Worm (Caenorhabditis elegans): ENCODE results near the gene chil-9.

The chil-9 gene

DNA sequence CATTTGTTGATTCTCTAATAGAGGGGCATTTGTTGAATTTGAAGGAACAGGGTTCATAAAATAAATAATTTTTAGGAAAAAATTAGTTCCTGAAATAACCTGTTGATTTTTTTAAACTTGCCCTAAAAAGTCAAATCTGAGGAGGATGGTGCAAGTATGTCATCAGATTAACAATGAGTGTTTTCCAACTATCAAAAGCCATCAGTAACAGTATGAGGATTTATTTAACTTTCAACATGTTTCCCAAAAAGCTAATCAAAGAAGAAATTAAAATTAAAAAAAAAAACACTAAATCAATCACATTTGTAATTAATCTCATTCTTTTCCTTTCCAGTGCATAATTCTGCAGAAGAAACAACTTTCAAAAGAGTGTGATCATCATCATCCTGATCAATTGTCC, 14.4 kb upstream of the chil-9 start, which contains the start of gene chil-5:
Gene chil-5 (minus strand): TSS at position 101 of the 400 bp plus-strand sequence.
- TF ChIP-seq sma-9 (GFP tag; optimal IDR thresholded peaks at IDR 0.05) (no peak), sma-9 (tag; optimal IDR thresholded peaks at IDR 0.05) (no peak), zag-1 (tag; optimal IDR thresholded peaks at IDR 0.05) (no peak), nhr-11 (tag; optimal IDR thresholded peaks at IDR 0.05) (no peak), crh-2 (tag; optimal IDR thresholded peaks at IDR 0.05) (no peak), unc-62 (GFP tag; optimal IDR thresholded peaks at IDR 0.05) (no peak), ztf-11 (tag; optimal IDR thresholded peaks at IDR 0.05) (no peak), nhr-25 (tag; optimal IDR thresholded peaks at IDR 0.05) (no peak), mbf-1 (tag; optimal IDR thresholded peaks at IDR 0.05) (no peak), elt-1 (tag; optimal IDR thresholded peaks at IDR 0.05) (no peak), fos-1 (tag; optimal IDR thresholded peaks at IDR 0.05) (no peak), unc-39 (tag; optimal IDR thresholded peaks at IDR 0.05) (no peak), mdl-1 (tag; optimal IDR thresholded peaks at IDR 0.05) (no peak)

DNA sequence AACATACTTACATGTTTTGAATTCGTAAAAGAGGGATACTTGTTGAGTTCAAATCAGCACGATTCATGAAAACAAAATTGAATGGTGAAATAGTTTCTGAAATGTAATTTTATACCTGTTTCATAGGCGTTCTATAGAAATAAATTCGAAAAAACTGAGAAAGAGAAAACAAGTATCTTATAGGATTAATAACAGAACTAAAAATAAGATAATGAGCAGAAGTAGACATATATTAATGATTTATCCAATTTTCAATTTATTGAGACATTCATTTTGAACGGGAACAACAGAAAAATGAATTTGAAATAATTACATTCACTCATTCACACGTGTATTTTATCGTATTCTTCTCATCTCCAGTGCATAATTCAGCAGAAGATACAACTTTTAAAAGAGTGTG, 12.7 kb upstream of the chil-9 start, which contains the start of gene chil-6:
Gene chil-6 (minus strand): TSS at position 101 of the 400 bp plus-strand sequence.
- TF ChIP-seq ceh-16 (tag; optimal IDR thresholded peaks at IDR 0.05): no peak

DNA sequence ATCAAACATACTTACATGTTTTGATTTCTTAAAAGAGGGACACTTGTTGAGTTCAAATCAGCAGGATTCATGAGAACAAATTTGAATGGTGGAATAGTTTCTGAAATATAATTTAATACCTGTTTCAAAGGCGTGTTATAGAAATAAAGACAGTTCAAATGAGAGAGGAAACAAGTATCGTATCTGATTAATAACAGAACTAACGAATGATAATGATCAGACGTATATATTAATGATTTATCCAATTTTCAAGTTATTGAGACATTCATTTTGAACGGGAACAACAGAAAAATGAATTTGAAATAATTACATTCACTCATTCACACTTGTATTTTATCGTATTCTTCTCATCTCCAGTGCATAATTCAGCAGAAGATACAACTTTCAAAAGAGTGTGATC, 10.5 kb upstream of the chil-9 start, which contains the start of gene chil-4:
Gene chil-4 (minus strand): TSS at position 101 of the 400 bp plus-strand sequence.
- TF ChIP-seq ztf-1 (GFP tag; conservative IDR thresholded peaks at IDR 0.05): no peak
- TF ChIP-seq aly-2 (tag; optimal IDR thresholded peaks at IDR 0.05): no peak
- TF ChIP-seq ceh-16 (tag; optimal IDR thresholded peaks at IDR 0.05): no peak
- TF ChIP-seq R02D3.7 (tag; optimal IDR thresholded peaks at IDR 0.05): no peak
- TF ChIP-seq elt-1 (tag; optimal IDR thresholded peaks at IDR 0.05): no peak
- no peak for TF ChIP-seq nhr-129 (tag; optimal IDR thresholded peaks at IDR 0.05)
- TF ChIP-seq ama-1 (optimal IDR thresholded peaks at IDR 0.05): no peak
- TF ChIP-seq C34F6.9 (tag; optimal IDR thresholded peaks at IDR 0.05): no peak
- TF ChIP-seq mbf-1 (tag; optimal IDR thresholded peaks at IDR 0.05): no peak
- TF ChIP-seq F13H6.1 (tag; optimal IDR thresholded peaks at IDR 0.05): no peak
- no peak for TF ChIP-seq sma-3 (GFP tag; optimal IDR thresholded peaks at IDR 0.05)
- TF ChIP-seq nhr-25 (tag; optimal IDR thresholded peaks at IDR 0.05): no peak
- no peak for TF ChIP-seq nhr-10 (tag; optimal IDR thresholded peaks at IDR 0.05)

DNA sequence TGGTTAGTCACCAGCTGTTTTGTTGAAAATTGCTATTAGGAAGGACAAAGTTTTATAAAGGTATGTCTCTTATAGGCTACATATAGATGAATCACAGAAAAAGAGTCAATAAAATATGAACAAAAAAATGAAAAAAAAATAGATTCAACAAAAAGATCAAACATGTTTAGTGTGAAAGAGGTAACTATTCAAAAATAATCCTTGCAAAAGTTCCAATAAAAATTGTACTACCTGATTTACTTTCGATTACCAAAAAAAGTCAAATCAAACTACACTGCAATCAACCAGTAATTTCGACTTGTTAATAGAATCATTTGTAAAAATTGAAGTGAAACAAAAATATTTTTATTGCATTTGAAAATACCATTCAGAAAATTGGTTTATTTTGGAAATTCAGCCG, 5.8 kb upstream of the chil-9 start, which contains the start of gene ZK938.10:
Gene ZK938.10 (minus strand): TSS at position 101 of the 400 bp plus-strand sequence.
- no peak for TF ChIP-seq unc-39 (tag; optimal IDR thresholded peaks at IDR 0.05)

DNA sequence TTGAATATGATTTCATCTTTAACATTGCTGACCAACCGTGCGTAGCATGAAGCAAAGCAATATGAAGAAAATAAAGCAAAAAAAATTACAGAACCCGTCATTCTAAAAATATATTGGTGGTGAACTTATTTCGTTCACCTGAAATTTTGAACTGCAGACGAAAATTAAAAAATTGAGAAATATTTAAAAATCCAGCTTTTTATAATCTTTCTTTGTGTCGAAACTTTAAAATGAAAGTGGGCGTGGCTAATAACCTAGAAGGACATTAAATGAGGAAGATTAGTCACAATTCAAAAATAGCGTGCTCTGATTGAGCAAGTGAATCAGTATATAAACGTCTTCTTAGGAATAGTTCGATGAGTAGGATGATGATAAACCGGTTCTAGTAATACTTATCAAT, 4.4 kb upstream of the chil-9 start, which contains the start of gene old-2:
Gene old-2 (minus strand): TSS at position 101 of the 400 bp plus-strand sequence.
- TF ChIP-seq sem-4 (tag; optimal IDR thresholded peaks at IDR 0.05) (no peak), blmp-1 (tag; optimal IDR thresholded peaks at IDR 0.05; ENCODE audit: insufficient read depth) (no peak), nhr-11 (tag; optimal IDR thresholded peaks at IDR 0.05) (no peak), unc-62 (GFP tag; optimal IDR thresholded peaks at IDR 0.05) (no peak), lin-11 (tag; optimal IDR thresholded peaks at IDR 0.05) (no peak), nhr-23 (tag; optimal IDR thresholded peaks at IDR 0.05) (no peak), snpc-4 (tag; optimal IDR thresholded peaks at IDR 0.05) (no peak), alr-1 (tag; optimal IDR thresholded peaks at IDR 0.05) (no peak), nhr-237 (tag; optimal IDR thresholded peaks at IDR 0.05) (no peak), sma-3 (GFP tag; optimal IDR thresholded peaks at IDR 0.05) (no peak), egl-27 (tag; optimal IDR thresholded peaks at IDR 0.05) (no peak), skn-1 (tag; optimal IDR thresholded peaks at IDR 0.05) (no peak), F13H6.1 (tag; optimal IDR thresholded peaks at IDR 0.05) (no peak), mbf-1 (tag; optimal IDR thresholded peaks at IDR 0.05) (no peak), nhr-129 (tag; optimal IDR thresholded peaks at IDR 0.05) (no peak), dmd-4 (tag; optimal IDR thresholded peaks at IDR 0.05) (no peak), lin-39 (tag; optimal IDR thresholded peaks at IDR 0.05) (no peak), nhr-10 (tag; optimal IDR thresholded peaks at IDR 0.05) (no peak), Y55F3AM.14 (GFP tag; optimal IDR thresholded peaks at IDR 0.05) (no peak)

All from whole organism, L2 larva.